Worm (Caenorhabditis elegans): Measurements from ENCODE around the gene Y38H6C.4.

ce11 chrV:20475029-20475428 is 29.9 kb downstream of the Y38H6C.4 start:
- TF ChIP-seq mdl-1 (tag; optimal IDR thresholded peaks at IDR 0.05) (no peak), egl-27 (tag; optimal IDR thresholded peaks at IDR 0.05) (no peak), unc-55 (GFP tag; optimal IDR thresholded peaks at IDR 0.05) (no peak), lsy-2 (tag; optimal IDR thresholded peaks at IDR 0.05) (no peak), R02D3.7 (tag; optimal IDR thresholded peaks at IDR 0.05) (no peak), unc-62 (GFP tag; optimal IDR thresholded peaks at IDR 0.05) (no peak), lin-39 (tag; optimal IDR thresholded peaks at IDR 0.05) (no peak)

Data from whole organism, L2 larva.